Worm (Caenorhabditis elegans) whole organism, L1 larva: Measurements from ENCODE around the gene T01G1.2.

Experiments
- F16B12.6 ChIP-seq: fragments of 150-350 bp; optimal IDR thresholded peaks from 2 replicates; lab custom pipeline; 2014; ENCODE audit warnings: missing biosample characterization, missing genetic modification characterization
- aha-1 ChIP-seq: fragments of 150-350 bp; optimal IDR thresholded peaks from 2 replicates; lab custom pipeline; 2014; ENCODE audit warnings: missing biosample characterization, missing genetic modification characterization
- alr-1 ChIP-seq: fragments of 200-800 bp; sonication (Bioruptor generic); optimal IDR thresholded peaks from 2 replicates; lab custom pipeline; 2018; ENCODE audit warnings: borderline replicate concordance, mild to moderate bottlenecking, missing genetic modification characterization, missing compliant biosample characterization
- blmp-1 ChIP-seq: fragments of 150-350 bp; optimal IDR thresholded peaks from 2 replicates; lab custom pipeline; 2014; ENCODE audit warnings: missing biosample characterization, missing genetic modification characterization
- ceh-63 ChIP-seq: fragments of 200-800 bp; sonication (Bioruptor generic); optimal IDR thresholded peaks from 2 replicates; lab custom pipeline; 2018; ENCODE audit warnings: mild to moderate bottlenecking, missing genetic modification characterization, missing compliant biosample characterization
- ceh-8 ChIP-seq: fragments of 200-800 bp; sonication (Bioruptor generic); optimal IDR thresholded peaks from 2 replicates; lab custom pipeline; 2018; ENCODE audit warnings: mild to moderate bottlenecking, missing genetic modification characterization, moderate library complexity, missing compliant biosample characterization
- ceh-88 ChIP-seq: fragments of 200-800 bp; sonication (Bioruptor generic); IDR thresholded peaks from 2 replicates; pipeline ENCODE4 v1.3.6; 2022; ENCODE audit warnings: missing genetic modification characterization, missing compliant biosample characterization
- ceh-90 ChIP-seq: sonication (generic microtip); optimal IDR thresholded peaks from 2 replicates; lab custom pipeline; 2016; ENCODE audit warnings: missing genetic modification characterization, missing compliant biosample characterization
- ces-1 ChIP-seq: fragments of 150-350 bp; optimal IDR thresholded peaks from 2 replicates; lab custom pipeline; 2014; ENCODE audit warnings: missing biosample characterization, missing genetic modification reagents, missing genetic modification characterization
- dpl-1 ChIP-seq, 3 experiments: fragments of 150-350 bp in 2 of 3; sonication (generic microtip) in 1 of 3; optimal IDR thresholded peaks; 2 replicates each; lab custom pipeline; 2014 to 2017; ENCODE audit warnings: missing biosample characterization in 3 of 3, missing genetic modification characterization in 3 of 3, missing genetic modification reagents in 3 of 3
- efl-1 ChIP-seq, 4 experiments: fragments of 150-350 bp; optimal IDR thresholded peaks in 3 of 4; peaks in 1 of 4; 1 replicate in 1 of 4; 2 replicates in 3 of 4; lab custom pipeline; 2014; ENCODE audit warnings: missing biosample characterization in 2 of 4, missing genetic modification characterization in 2 of 4, missing genetic modification reagents in 2 of 4
- efl-3 ChIP-seq: fragments of 200-800 bp; sonication (Bioruptor generic); optimal IDR thresholded peaks from 2 replicates; lab custom pipeline; 2018; ENCODE audit warnings: mild to moderate bottlenecking, missing genetic modification characterization, missing compliant biosample characterization
- egl-13 ChIP-seq: sonication (generic microtip); optimal IDR thresholded peaks from 2 replicates; lab custom pipeline; 2016; ENCODE audit warnings: missing genotype, missing genetic modification reagents, missing genetic modification characterization, missing compliant biosample characterization
- egl-27 ChIP-seq, 2 experiments: fragments of 150-350 bp in 1 of 2; sonication (generic microtip); optimal IDR thresholded peaks; 3 replicates each; lab custom pipeline; 2017 to 2018; ENCODE audit warnings: missing biosample characterization in 2 of 2, missing genetic modification characterization in 2 of 2, missing genetic modification reagents in 2 of 2
- elt-2 ChIP-seq: sonication (generic microtip); optimal IDR thresholded peaks from 2 replicates; lab custom pipeline; 2016; ENCODE audit warnings: missing genetic modification characterization, mild to moderate bottlenecking, inconsistent platforms, missing compliant biosample characterization, missing genetic modification reagents
- elt-3 ChIP-seq, 6 experiments: fragments of 150-350 bp in 1 of 6; sonication (generic microtip); optimal IDR thresholded peaks; 2 replicates each; lab custom pipeline; 2017 to 2018; ENCODE audit warnings: missing biosample characterization in 6 of 6, missing genetic modification characterization in 6 of 6, inconsistent platforms in 1 of 6
- ets-5 ChIP-seq: fragments of 200-800 bp; sonication (Bioruptor generic); IDR thresholded peaks from 2 replicates; pipeline ENCODE4 v1.3.6; 2022; ENCODE audit warnings: missing genetic modification characterization, missing compliant biosample characterization
- fkh-10 ChIP-seq: sonication (generic microtip); optimal IDR thresholded peaks from 2 replicates; lab custom pipeline; 2017; ENCODE audit warnings: missing biosample characterization, missing genetic modification reagents, missing genetic modification characterization
- fkh-8 ChIP-seq: sonication (generic microtip); optimal IDR thresholded peaks from 2 replicates; lab custom pipeline; 2016; ENCODE audit warnings: mild to moderate bottlenecking, missing genetic modification characterization, missing compliant biosample characterization
- hlh-17 ChIP-seq: fragments of 200-800 bp; sonication (Bioruptor generic); optimal IDR thresholded peaks from 2 replicates; lab custom pipeline; 2018; ENCODE audit warnings: missing genetic modification characterization, mild to moderate bottlenecking, missing compliant biosample characterization, moderate library complexity, borderline replicate concordance
- irx-1 ChIP-seq: sonication (generic microtip); optimal IDR thresholded peaks from 2 replicates; lab custom pipeline; 2016; ENCODE audit warnings: missing genetic modification characterization, missing compliant biosample characterization
- isw-1 ChIP-seq: fragments of 200-800 bp; sonication (Bioruptor generic); IDR thresholded peaks from 2 replicates; pipeline ENCODE4 v1.3.6; 2022; ENCODE audit warnings: missing genetic modification characterization, missing compliant biosample characterization
- lin-13 ChIP-seq: fragments of 150-350 bp; optimal IDR thresholded peaks from 2 replicates; lab custom pipeline; 2014; ENCODE audit warnings: missing biosample characterization, missing genetic modification reagents, missing genetic modification characterization
- lin-15B ChIP-seq: fragments of 150-350 bp; sonication (generic microtip); optimal IDR thresholded peaks from 3 replicates; lab custom pipeline; 2014; ENCODE audit warnings: missing biosample characterization, missing genetic modification characterization
- lin-39 ChIP-seq: fragments of 150-350 bp; optimal IDR thresholded peaks from 2 replicates; lab custom pipeline; 2014; ENCODE audit warnings: missing biosample characterization, missing genetic modification reagents, missing genetic modification characterization
- lir-3 ChIP-seq: sonication (generic microtip); optimal IDR thresholded peaks from 2 replicates; lab custom pipeline; 2016; ENCODE audit warnings: mild to moderate bottlenecking, missing genetic modification characterization, moderate library complexity, missing compliant biosample characterization; ENCODE audit not compliant: poor library complexity
- lsy-2 ChIP-seq, 2 experiments: fragments of 150-350 bp; optimal IDR thresholded peaks; 2 replicates each; lab custom pipeline; 2014; ENCODE audit warnings: missing biosample characterization in 2 of 2, missing genetic modification characterization in 2 of 2
- mdl-1 ChIP-seq, 2 experiments: fragments of 150-350 bp; optimal IDR thresholded peaks; 2 replicates each; lab custom pipeline; 2014 to 2017; ENCODE audit warnings: missing biosample characterization in 2 of 2, missing genetic modification characterization in 2 of 2, inconsistent platforms in 1 of 2
- mep-1 ChIP-seq: fragments of 150-350 bp; optimal IDR thresholded peaks from 2 replicates; lab custom pipeline; 2014; ENCODE audit warnings: missing biosample characterization, missing genetic modification characterization
- nhr-11 ChIP-seq: fragments of 150-350 bp; optimal IDR thresholded peaks from 2 replicates; lab custom pipeline; 2014; ENCODE audit warnings: missing biosample characterization, missing genetic modification characterization
- nhr-237 ChIP-seq: fragments of 150-350 bp; optimal IDR thresholded peaks from 2 replicates; lab custom pipeline; 2014; ENCODE audit warnings: missing biosample characterization, missing genetic modification characterization
- nhr-77 ChIP-seq: fragments of 150-350 bp; optimal IDR thresholded peaks from 2 replicates; lab custom pipeline; 2014; ENCODE audit warnings: missing biosample characterization, missing genetic modification characterization
- nhr-84 ChIP-seq: sonication (generic microtip); optimal IDR thresholded peaks from 2 replicates; lab custom pipeline; 2017; ENCODE audit warnings: missing biosample characterization, missing genetic modification characterization
- nhr-85 ChIP-seq: sonication (generic microtip); peaks from one replicate; lab custom pipeline; 2016; ENCODE audit warnings: missing genetic modification characterization, inconsistent platforms, missing compliant biosample characterization
- nhr-90 ChIP-seq: sonication (generic microtip); optimal IDR thresholded peaks from 2 replicates; lab custom pipeline; 2016; ENCODE audit warnings: mild to moderate bottlenecking, missing genetic modification characterization, missing compliant biosample characterization; ENCODE audit not compliant: poor library complexity
- pag-3 ChIP-seq: sonication (generic microtip); optimal IDR thresholded peaks from 2 replicates; lab custom pipeline; 2017; ENCODE audit warnings: missing genetic modification characterization, mild to moderate bottlenecking, missing compliant biosample characterization, antibody characterized with exemption, borderline replicate concordance; ENCODE audit not compliant: insufficient read depth
- pax-3 ChIP-seq: fragments of 200-800 bp; sonication (Bioruptor generic); optimal IDR thresholded peaks from 2 replicates; lab custom pipeline; 2018; ENCODE audit warnings: mild to moderate bottlenecking, missing genetic modification characterization, moderate library complexity, missing compliant biosample characterization
- skn-1 ChIP-seq: fragments of 150-350 bp; optimal IDR thresholded peaks from 2 replicates; lab custom pipeline; 2014; ENCODE audit warnings: missing biosample characterization, missing genetic modification characterization
- snu-23 ChIP-seq: sonication (generic microtip); optimal IDR thresholded peaks from 2 replicates; lab custom pipeline; 2016; ENCODE audit warnings: missing genetic modification characterization, missing compliant biosample characterization
- sox-4 ChIP-seq: sonication (generic microtip); optimal IDR thresholded peaks from 2 replicates; lab custom pipeline; 2016; ENCODE audit warnings: missing genetic modification characterization, missing compliant biosample characterization
- sptf-1 ChIP-seq: fragments of 150-350 bp; optimal IDR thresholded peaks from 2 replicates; lab custom pipeline; 2014; ENCODE audit warnings: missing biosample characterization, missing genetic modification characterization
- swsn-7 ChIP-seq: sonication (generic microtip); optimal IDR thresholded peaks from 2 replicates; lab custom pipeline; 2016; ENCODE audit warnings: missing genetic modification characterization, missing compliant biosample characterization
- tbx-2 ChIP-seq: sonication (generic microtip); optimal IDR thresholded peaks from 2 replicates; lab custom pipeline; 2016; ENCODE audit warnings: missing genetic modification characterization, missing compliant biosample characterization
- unc-130 ChIP-seq: fragments of 150-350 bp; optimal IDR thresholded peaks from 2 replicates; lab custom pipeline; 2017; ENCODE audit warnings: missing biosample characterization, missing genetic modification characterization, inconsistent platforms
- unc-86 ChIP-seq: sonication (generic microtip); optimal IDR thresholded peaks from 2 replicates; lab custom pipeline; 2016; ENCODE audit warnings: missing genetic modification characterization, missing compliant biosample characterization
- unc-98 ChIP-seq: fragments of 200-800 bp; sonication (Bioruptor generic); IDR thresholded peaks from 2 replicates; pipeline ENCODE4 v1.3.6; 2022; ENCODE audit warnings: missing genetic modification characterization, missing compliant biosample characterization
- zag-1 ChIP-seq: fragments of 150-350 bp; optimal IDR thresholded peaks from 2 replicates; lab custom pipeline; 2014; ENCODE audit warnings: missing biosample characterization, missing genetic modification characterization

T01G1.2 gene

ce11 chrIV:11350809-11351208 is 3.4 kb upstream of the T01G1.2 start (continued):
- TF ChIP-seq zag-1 (tag; lab: Kevin White, UChicago), result no peak
- no peak for TF ChIP-seq dpl-1 (GFP tag; optimal IDR thresholded peaks at IDR 0.05; lab: Kevin White, UChicago)
- TF ChIP-seq nhr-84, result no peak
- TF ChIP-seq tbx-2 (tag; lab: Kevin White, UChicago), result no peak
- TF ChIP-seq sox-4 (tag; lab: Kevin White, UChicago), result no peak
- no peak for TF ChIP-seq efl-3
- TF ChIP-seq ceh-90 (tag; lab: Kevin White, UChicago), result no peak
- TF ChIP-seq pag-3 (tag; lab: Kevin White, UChicago), result peak; percentile 64
- no peak for TF ChIP-seq ceh-88
- no peak for TF ChIP-seq mdl-1 (tag; optimal IDR thresholded peaks at IDR 0.05; lab: Kevin White, UChicago)
- TF ChIP-seq egl-27 (tag; optimal IDR thresholded peaks at IDR 0.05; lab: Kevin White, UChicago), result no peak
- no peak for TF ChIP-seq alr-1 (tag; lab: Kevin White, UChicago)
- no peak for TF ChIP-seq unc-130 (tag; lab: Kevin White, UChicago)
- TF ChIP-seq ceh-8 (GFP tag; lab: Kevin White, UChicago), result no peak
- TF ChIP-seq elt-2, result no peak
- no peak for TF ChIP-seq nhr-11 (tag; lab: Kevin White, UChicago)
- TF ChIP-seq fkh-10 (GFP tag; lab: Kevin White, UChicago), result no peak
- no peak for TF ChIP-seq ceh-63 (GFP tag; lab: Kevin White, UChicago)
- peak; percentile 38; the same call in 1 of the 2 replicates for TF ChIP-seq unc-98
- no peak for TF ChIP-seq hlh-17
- no peak for TF ChIP-seq egl-13
- no peak for TF ChIP-seq irx-1
- no peak for TF ChIP-seq sptf-1
- no peak for TF ChIP-seq nhr-90 (tag; lab: Kevin White, UChicago)
- no peak for TF ChIP-seq nhr-85 (tag; lab: Kevin White, UChicago)
- TF ChIP-seq efl-1 (optimal IDR thresholded peaks at IDR 0.05; lab: Kevin White, UChicago), result no peak
- no peak for TF ChIP-seq efl-1 (GFP tag; optimal IDR thresholded peaks at IDR 0.05 in 1 of 2; lab: Kevin White, UChicago)
- TF ChIP-seq mep-1 (tag; lab: Kevin White, UChicago), result no peak
- TF ChIP-seq ces-1 (GFP tag; lab: Kevin White, UChicago), result no peak
- no peak for TF ChIP-seq fkh-8 (tag; lab: Kevin White, UChicago)
- TF ChIP-seq lin-39 (tag; lab: Kevin White, UChicago), result peak; percentile 66
- no peak for TF ChIP-seq blmp-1 (tag; lab: Kevin White, UChicago)
- peak; percentile 31 to 45 for TF ChIP-seq lsy-2 (tag; optimal IDR thresholded peaks at IDR 0.05; lab: Kevin White, UChicago)
- no peak for TF ChIP-seq isw-1
- no peak for TF ChIP-seq aha-1 (tag; lab: Kevin White, UChicago)
- TF ChIP-seq nhr-77 (tag; lab: Kevin White, UChicago), result no peak
- TF ChIP-seq lin-13 (GFP tag; lab: Kevin White, UChicago), result no peak
- no peak for TF ChIP-seq skn-1 (tag; lab: Kevin White, UChicago)
- TF ChIP-seq swsn-7 (tag; lab: Kevin White, UChicago), result peak; percentile 24
- no peak for TF ChIP-seq lin-15B (tag; lab: Kevin White, UChicago)
- TF ChIP-seq pax-3, result no peak
- no peak for TF ChIP-seq lir-3 (tag; lab: Kevin White, UChicago)
- TF ChIP-seq nhr-237, result no peak
- TF ChIP-seq elt-3 (tag; optimal IDR thresholded peaks at IDR 0.05; lab: Kevin White, UChicago), result no peak
- TF ChIP-seq snu-23 (GFP tag; lab: Kevin White, UChicago), result peak; percentile 47
- TF ChIP-seq unc-86 (tag; lab: Kevin White, UChicago), result no peak
- TF ChIP-seq F16B12.6 (tag; lab: Kevin White, UChicago), result no peak
- TF ChIP-seq ets-5, result no peak
